In genomic region chr2L:12867482-12867881, dm6 we compare ENCODE assay signal across 1 fruit fly cellular context.
TF ChIP-seq lines count a peak whose summit lies in the region.

No protein-coding gene starts in this region.

TF ChIP-seq in whole organism, embryonic, 481 proteins besides CTCF, POLR2A, EP300 and RAD21 (continued from another document):
- peak; percentile 1 for TF ChIP-seq zf30C (GFP tag; optimal IDR thresholded peaks at IDR 0.05; lab: Kevin White, UChicago)
- peak; percentile 49 for TF ChIP-seq CG7556 (GFP tag; optimal IDR thresholded peaks at IDR 0.05; lab: Kevin White, UChicago)
- no peak for TF ChIP-seq Hr78 (GFP tag; optimal IDR thresholded peaks at IDR 0.05; lab: Kevin White, UChicago)
- peak; percentile 13 for TF ChIP-seq ATbp (GFP tag; optimal IDR thresholded peaks at IDR 0.05; lab: Kevin White, UChicago)
- TF ChIP-seq unpg (GFP tag; optimal IDR thresholded peaks at IDR 0.05; lab: Kevin White, UChicago): peak; percentile 17
- peak; percentile 15 for TF ChIP-seq D19A (tag; optimal IDR thresholded peaks at IDR 0.05; lab: Kevin White, UChicago)
- TF ChIP-seq gem (tag; optimal IDR thresholded peaks at IDR 0.05; lab: Kevin White, UChicago): peak; percentile 61
- TF ChIP-seq Xbp1 (GFP tag; optimal IDR thresholded peaks at IDR 0.05; lab: Kevin White, UChicago): peak; percentile 25
- peak; percentile 5 for TF ChIP-seq gsb-n (tag; optimal IDR thresholded peaks at IDR 0.05; lab: Kevin White, UChicago)
- TF ChIP-seq PHDP (tag; optimal IDR thresholded peaks at IDR 0.05; lab: Kevin White, UChicago): peak; percentile 24
- no peak for TF ChIP-seq lab (GFP tag; optimal IDR thresholded peaks at IDR 0.05; lab: Kevin White, UChicago)
- TF ChIP-seq phol (tag; optimal IDR thresholded peaks at IDR 0.05; lab: Kevin White, UChicago): peak; percentile 22
- peak; percentile 28 for TF ChIP-seq CG7839 (tag; optimal IDR thresholded peaks at IDR 0.05; lab: Kevin White, UChicago)
- TF ChIP-seq CG13424 (tag; optimal IDR thresholded peaks at IDR 0.05; lab: Kevin White, UChicago): peak; percentile 40
